Fruit fly (Drosophila melanogaster): Measurements from ENCODE around the gene CG15369.

Gene CG15369

DNA sequence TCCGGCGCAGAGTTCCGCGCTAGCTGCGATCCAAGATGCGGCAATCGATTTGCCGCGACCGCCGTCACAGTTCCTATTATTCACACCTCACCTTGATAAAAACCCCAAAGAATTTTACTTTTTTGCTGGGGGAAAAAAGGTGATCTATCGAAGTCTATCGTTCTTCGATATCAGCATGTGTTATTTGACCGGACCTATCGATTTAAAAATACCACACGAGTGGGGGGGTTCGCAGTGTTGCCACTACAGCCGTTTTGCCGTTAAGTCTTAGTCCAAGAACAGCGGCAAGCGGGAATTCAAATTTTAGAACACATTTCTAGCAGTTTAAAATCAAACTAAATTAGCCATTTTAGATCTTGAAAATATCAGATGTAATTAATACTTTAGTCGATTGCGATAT is 15.5 kb downstream of the CG15369 start, which contains the start of gene CG12121 (continued):
- TF ChIP-seq vnd (GFP tag; IDR thresholded peaks at IDR 0.05; ENCODE audit: partially characterized antibody) (peak; percentile 71), nerfin-2 (GFP tag; IDR thresholded peaks at IDR 0.05; ENCODE audit: partially characterized antibody) (peak; percentile 72), gt (GFP tag; IDR thresholded peaks at IDR 0.05) (no peak), ttk (GFP tag; IDR thresholded peaks at IDR 0.05) (no peak), pzg (GFP tag; optimal IDR thresholded peaks at IDR 0.05) (peak; percentile 84), HLH4C (GFP tag; IDR thresholded peaks at IDR 0.05; ENCODE audit: partially characterized antibody) (peak; percentile 79), eve (GFP tag; optimal IDR thresholded peaks at IDR 0.05) (no peak), croc (GFP tag; conservative IDR thresholded peaks at IDR 0.05) (no peak), nmo (GFP tag; optimal IDR thresholded peaks at IDR 0.05) (no peak), mld (GFP tag; IDR thresholded peaks at IDR 0.05; ENCODE audit: partially characterized antibody) (peak; percentile 57; the same call in 1 of the 3 replicates), CG4617 (GFP tag; optimal IDR thresholded peaks at IDR 0.05; ENCODE audit: borderline replicate concordance) (peak; percentile 34), row (GFP tag; IDR thresholded peaks at IDR 0.05) (0 out of 3 replicates have a peak, but pooled peaks have one; percentile 21), CG3065 (GFP tag; optimal IDR thresholded peaks at IDR 0.05) (no peak), BtbVII (GFP tag; optimal IDR thresholded peaks at IDR 0.05) (no peak), nom (GFP tag; optimal IDR thresholded peaks at IDR 0.05) (no peak), HLH54F (GFP tag; optimal IDR thresholded peaks at IDR 0.05) (no peak), pho (GFP tag; optimal IDR thresholded peaks at IDR 0.05) (no peak), ind (GFP tag; optimal IDR thresholded peaks at IDR 0.05) (no peak), CG34224 (GFP tag; IDR thresholded peaks at IDR 0.05; ENCODE audit: partially characterized antibody) (peak; percentile 71; the same call in 2 of the 3 replicates), inv (GFP tag; IDR thresholded peaks at IDR 0.05; ENCODE audit: partially characterized antibody) (peak; percentile 46; the same call in 1 of the 2 replicates), Med (GFP tag) (peak; percentile 67), CG2116 (GFP tag; optimal IDR thresholded peaks at IDR 0.05) (peak; percentile 63), Awh (GFP tag; IDR thresholded peaks at IDR 0.05) (no peak), MESR4 (GFP tag; optimal IDR thresholded peaks at IDR 0.05) (peak; percentile 77), CG12659 (GFP tag; optimal IDR thresholded peaks at IDR 0.05) (peak; percentile 11), Myb (GFP tag; optimal IDR thresholded peaks at IDR 0.05) (peak; percentile 94), CG9797 (GFP tag; optimal IDR thresholded peaks at IDR 0.05) (peak; percentile 42), Sry-δ (GFP tag; optimal IDR thresholded peaks at IDR 0.05) (peak; percentile 68), Dref (GFP tag; IDR thresholded peaks at IDR 0.05) (peak; percentile 87), jumu (GFP tag; optimal IDR thresholded peaks at IDR 0.05) (no peak), Abd-B (GFP tag; optimal IDR thresholded peaks at IDR 0.05) (peak; percentile 18), psq (GFP tag; optimal IDR thresholded peaks at IDR 0.05) (no peak), trem (tag; optimal IDR thresholded peaks at IDR 0.05) (peak; percentile 31), bigmax (GFP tag; optimal IDR thresholded peaks at IDR 0.05) (no peak), ftz-f1 (GFP tag; optimal IDR thresholded peaks at IDR 0.05) (peak; percentile 44), unc-4 (GFP tag; IDR thresholded peaks at IDR 0.05; ENCODE audit: partially characterized antibody) (peak; percentile 63), CG10321 (GFP tag; IDR thresholded peaks at IDR 0.05) (no peak), CG6791 (GFP tag; IDR thresholded peaks at IDR 0.05; ENCODE audit: partially characterized antibody) (peak; percentile 80), CG3995 (GFP tag; optimal IDR thresholded peaks at IDR 0.05) (peak; percentile 20), amos (GFP tag; IDR thresholded peaks at IDR 0.05; ENCODE audit: partially characterized antibody) (peak; percentile 75; the same call in 1 of the 2 replicates), kah (GFP tag; optimal IDR thresholded peaks at IDR 0.05) (no peak), Opbp (GFP tag; IDR thresholded peaks at IDR 0.05; ENCODE audit: partially characterized antibody) (peak; percentile 63; the same call in 2 of the 3 replicates), ewg (GFP tag; optimal IDR thresholded peaks at IDR 0.05) (no peak), dm (GFP tag; optimal IDR thresholded peaks at IDR 0.05) (peak; percentile 11), knrl (GFP tag; IDR thresholded peaks at IDR 0.05; ENCODE audit: partially characterized antibody) (peak; percentile 52; the same call in 2 of the 3 replicates), sqz (GFP tag; optimal IDR thresholded peaks at IDR 0.05) (no peak), Scr (GFP tag; IDR thresholded peaks at IDR 0.05; ENCODE audit: partially characterized antibody) (peak; percentile 65), BEAF-32 (GFP tag; optimal IDR thresholded peaks at IDR 0.05) (peak; percentile 66), otp (GFP tag; IDR thresholded peaks at IDR 0.05) (no peak)

All from whole organism, embryonic.